Fruit fly (Drosophila melanogaster): ENCODE data around the gene trol.
A peak's percentile ranks its signal among the peaks of the same experiment; 100 is the strongest.

Gene trol

dm6 chrX:2581793-2582503, 36.7 kb upstream of the trol start (continued):
- TF ChIP-seq CG14014 (GFP tag; IDR thresholded peaks at IDR 0.05) (peak; percentile 90), Rx (GFP tag; IDR thresholded peaks at IDR 0.05) (peak; percentile 67), jing (GFP tag; optimal IDR thresholded peaks at IDR 0.05) (peak; percentile 44), CG1602 (GFP tag; optimal IDR thresholded peaks at IDR 0.05) (peak; percentile 23), CG17186 (GFP tag; optimal IDR thresholded peaks at IDR 0.05) (no peak), rib (GFP tag; IDR thresholded peaks at IDR 0.05) (peak; percentile 43; the same call in 1 of the 2 replicates), CG13123 (GFP tag; optimal IDR thresholded peaks at IDR 0.05) (peak; percentile 35), CG15011 (GFP tag; optimal IDR thresholded peaks at IDR 0.05) (peak; percentile 59), CG9437 (GFP tag; optimal IDR thresholded peaks at IDR 0.05) (peak; percentile 32), Dip2 (GFP tag; IDR thresholded peaks at IDR 0.05) (no peak), fd102C (GFP tag; optimal IDR thresholded peaks at IDR 0.05) (no peak), CG13775 (GFP tag; optimal IDR thresholded peaks at IDR 0.05) (peak; percentile 63), CG18599 (GFP tag; optimal IDR thresholded peaks at IDR 0.05) (peak; percentile 96), NfI (GFP tag; optimal IDR thresholded peaks at IDR 0.05) (peak; percentile 74), CG7963 (GFP tag; IDR thresholded peaks at IDR 0.05; ENCODE audit: partially characterized antibody) (no peak), CG7839 (tag; optimal IDR thresholded peaks at IDR 0.05) (peak; percentile 80), CG18011 (GFP tag; optimal IDR thresholded peaks at IDR 0.05) (peak; percentile 53), Aef1 (GFP tag; IDR thresholded peaks at IDR 0.05) (peak; percentile 83), crc (GFP tag; optimal IDR thresholded peaks at IDR 0.05) (peak; percentile 66), CG31224 (GFP tag; IDR thresholded peaks at IDR 0.05) (peak; percentile 74), CG14710 (tag; optimal IDR thresholded peaks at IDR 0.05) (peak; percentile 0), Opbp (GFP tag; IDR thresholded peaks at IDR 0.05; ENCODE audit: partially characterized antibody) (no peak), ham (GFP tag; IDR thresholded peaks at IDR 0.05) (peak; percentile 43; the same call in 1 of the 2 replicates), CG17361 (GFP tag; IDR thresholded peaks at IDR 0.05) (peak; percentile 65; the same call in 2 of the 3 replicates), Xbp1 (GFP tag; optimal IDR thresholded peaks at IDR 0.05) (peak; percentile 77), CG12071 (GFP tag; optimal IDR thresholded peaks at IDR 0.05) (peak; percentile 82), CG7928 (GFP tag; optimal IDR thresholded peaks at IDR 0.05) (peak; percentile 8), dimm (GFP tag; IDR thresholded peaks at IDR 0.05) (no peak), CG4707 (GFP tag; optimal IDR thresholded peaks at IDR 0.05) (no peak), org-1 (GFP tag; optimal IDR thresholded peaks at IDR 0.05) (peak; percentile 77), corto (GFP tag; optimal IDR thresholded peaks at IDR 0.05) (no peak), cato (GFP tag; optimal IDR thresholded peaks at IDR 0.05; ENCODE audit: borderline replicate concordance) (peak; percentile 14), CG4854 (GFP tag; optimal IDR thresholded peaks at IDR 0.05) (peak; percentile 55), CG9932 (GFP tag; IDR thresholded peaks at IDR 0.05) (peak; percentile 81), CG3726 (GFP tag; IDR thresholded peaks at IDR 0.05) (peak; percentile 63; the same call in 1 of the 3 replicates), nmo (GFP tag; optimal IDR thresholded peaks at IDR 0.05) (peak; percentile 48), CG3847 (GFP tag; IDR thresholded peaks at IDR 0.05) (peak; percentile 77), zen (tag; optimal IDR thresholded peaks at IDR 0.05) (no peak), esg (GFP tag; conservative IDR thresholded peaks at IDR 0.05) (peak; percentile 79), caup (GFP tag; optimal IDR thresholded peaks at IDR 0.05; ENCODE audit: severe bottlenecking) (peak; percentile 88), CG30020 (tag; optimal IDR thresholded peaks at IDR 0.05) (no peak), CG14965 (GFP tag; optimal IDR thresholded peaks at IDR 0.05; ENCODE audit: borderline replicate concordance) (peak; percentile 45), lbe (GFP tag; optimal IDR thresholded peaks at IDR 0.05) (no peak), Gug (GFP tag; IDR thresholded peaks at IDR 0.05) (peak; percentile 83), chif (GFP tag; optimal IDR thresholded peaks at IDR 0.05) (peak; percentile 61 to 70), Side (GFP tag; optimal IDR thresholded peaks at IDR 0.05) (peak; percentile 80), sna (GFP tag; IDR thresholded peaks at IDR 0.05; ENCODE audit: partially characterized antibody) (no peak), Lpt (GFP tag; optimal IDR thresholded peaks at IDR 0.05) (no peak), Ptx1 (GFP tag; IDR thresholded peaks at IDR 0.05) (peak; percentile 83)
